Worm (Caenorhabditis elegans) whole organism, late embryonic: ENCODE data around the gene unc-112.

ENCODE experiments used
- C08G9.2 ChIP-seq: sonication (generic microtip); optimal IDR thresholded peaks from 2 replicates; lab custom pipeline; 2016; ENCODE audit warnings: mild to moderate bottlenecking, missing genetic modification characterization, moderate library complexity, missing compliant biosample characterization
- K09A11.1 ChIP-seq: sonication (generic microtip); optimal IDR thresholded peaks from 2 replicates; lab custom pipeline; 2017; ENCODE audit warnings: antibody characterized with exemption, mild to moderate bottlenecking, missing genetic modification characterization, missing compliant biosample characterization; ENCODE audit not compliant: insufficient read depth
- T23F11.4 ChIP-seq: fragments of 200-800 bp; sonication (Bioruptor generic); optimal IDR thresholded peaks from 2 replicates; lab custom pipeline; 2018; ENCODE audit warnings: mild to moderate bottlenecking, missing genetic modification characterization, missing compliant biosample characterization
- Y22D7AL.16 ChIP-seq: sonication (generic microtip); optimal IDR thresholded peaks from 2 replicates; lab custom pipeline; 2016; ENCODE audit warnings: missing genetic modification characterization, missing compliant biosample characterization
- ahr-1 ChIP-seq: sonication (generic microtip); optimal IDR thresholded peaks from 2 replicates; lab custom pipeline; 2016; ENCODE audit warnings: missing genetic modification characterization, missing compliant biosample characterization
- ama-1 ChIP-seq: fragments of 150-350 bp; optimal IDR thresholded peaks from 2 replicates; lab custom pipeline; 2014
- ceh-9 ChIP-seq: sonication (generic microtip); optimal IDR thresholded peaks from 2 replicates; lab custom pipeline; 2016; ENCODE audit warnings: mild to moderate bottlenecking, missing genetic modification characterization, inconsistent platforms, missing compliant biosample characterization
- che-1 ChIP-seq: sonication (generic microtip); optimal IDR thresholded peaks from 2 replicates; lab custom pipeline; 2016; ENCODE audit warnings: mild to moderate bottlenecking, missing genetic modification characterization, missing compliant biosample characterization
- dve-1 ChIP-seq: sonication (generic microtip); optimal IDR thresholded peaks from 2 replicates; lab custom pipeline; 2017; ENCODE audit warnings: antibody characterized with exemption, mild to moderate bottlenecking, missing genetic modification characterization, missing compliant biosample characterization
- elt-2 ChIP-seq: sonication (generic microtip); optimal IDR thresholded peaks from 2 replicates; lab custom pipeline; 2016; ENCODE audit warnings: missing genetic modification reagents, missing genetic modification characterization, missing compliant biosample characterization
- ets-4 ChIP-seq: sonication (generic microtip); optimal IDR thresholded peaks from 2 replicates; lab custom pipeline; 2016; ENCODE audit warnings: missing genetic modification characterization, missing compliant biosample characterization
- fax-1 ChIP-seq: sonication (generic microtip); optimal IDR thresholded peaks from 2 replicates; lab custom pipeline; 2016; ENCODE audit warnings: missing genotype, missing genetic modification characterization, missing compliant biosample characterization
- fkh-10 ChIP-seq: fragments of 150-350 bp; optimal IDR thresholded peaks from 2 replicates; lab custom pipeline; 2014; ENCODE audit warnings: missing biosample characterization, missing genetic modification reagents, missing genetic modification characterization
- gmeb-2 ChIP-seq: sonication (generic microtip); optimal IDR thresholded peaks from 2 replicates; lab custom pipeline; 2016; ENCODE audit warnings: missing genetic modification characterization, inconsistent platforms, missing compliant biosample characterization
- hlh-13 ChIP-seq: fragments of 200-800 bp; sonication (Bioruptor generic); optimal IDR thresholded peaks from 2 replicates; lab custom pipeline; 2018; ENCODE audit warnings: mild to moderate bottlenecking, missing genetic modification characterization, missing compliant biosample characterization
- hlh-15 ChIP-seq: sonication (generic microtip); optimal IDR thresholded peaks from 2 replicates; lab custom pipeline; 2016; ENCODE audit warnings: missing genetic modification characterization, missing compliant biosample characterization
- hlh-30 ChIP-seq: sonication (generic microtip); optimal IDR thresholded peaks from 2 replicates; lab custom pipeline; 2017; ENCODE audit warnings: antibody characterized with exemption, missing genetic modification characterization, missing compliant biosample characterization; ENCODE audit not compliant: insufficient read depth
- hlh-6 ChIP-seq: sonication (generic microtip); optimal IDR thresholded peaks from 2 replicates; lab custom pipeline; 2016; ENCODE audit warnings: missing genotype, missing genetic modification characterization, missing compliant biosample characterization
- hlh-8 ChIP-seq: sonication (generic microtip); optimal IDR thresholded peaks from 2 replicates; lab custom pipeline; 2016; ENCODE audit warnings: missing genotype, missing genetic modification characterization, missing compliant biosample characterization
- lin-11 ChIP-seq: fragments of 200-800 bp; sonication (Bioruptor generic); optimal IDR thresholded peaks from 2 replicates; lab custom pipeline; 2018; ENCODE audit warnings: mild to moderate bottlenecking, missing genetic modification characterization, missing compliant biosample characterization
- nfya-1 ChIP-seq: sonication (generic microtip); optimal IDR thresholded peaks from 2 replicates; lab custom pipeline; 2017; ENCODE audit warnings: missing genetic modification characterization, mild to moderate bottlenecking, missing compliant biosample characterization, antibody characterized with exemption, moderate library complexity
- nhr-11 ChIP-seq: fragments of 150-350 bp; optimal IDR thresholded peaks from 2 replicates; lab custom pipeline; 2014; ENCODE audit warnings: missing biosample characterization, missing genetic modification characterization
- odd-2 ChIP-seq: sonication (generic microtip); optimal IDR thresholded peaks from 2 replicates; lab custom pipeline; 2017; ENCODE audit warnings: antibody characterized with exemption, mild to moderate bottlenecking, missing genetic modification characterization, missing compliant biosample characterization
- pha-2 ChIP-seq: sonication (generic microtip); optimal IDR thresholded peaks from 2 replicates; lab custom pipeline; 2017; ENCODE audit warnings: mild to moderate bottlenecking, missing genetic modification characterization, missing compliant biosample characterization
- pha-4 ChIP-seq: fragments of 150-350 bp; optimal IDR thresholded peaks from 2 replicates; lab custom pipeline; 2018; ENCODE audit warnings: missing biosample characterization, missing genetic modification reagents, missing genetic modification characterization
- pqm-1 ChIP-seq: sonication (generic microtip); optimal IDR thresholded peaks from 2 replicates; lab custom pipeline; 2016; ENCODE audit warnings: missing genetic modification characterization, missing compliant biosample characterization
- pros-1 ChIP-seq: fragments of 150-350 bp; optimal IDR thresholded peaks from 2 replicates; lab custom pipeline; 2014; ENCODE audit warnings: missing biosample characterization, missing genetic modification reagents, missing genetic modification characterization
- ref-2 ChIP-seq: sonication (generic microtip); optimal IDR thresholded peaks from 2 replicates; lab custom pipeline; 2016; ENCODE audit warnings: missing genetic modification characterization, missing compliant biosample characterization
- sdc-2 ChIP-seq: sonication (generic microtip); optimal IDR thresholded peaks from 2 replicates; lab custom pipeline; 2016; ENCODE audit warnings: missing genotype, missing genetic modification characterization, missing compliant biosample characterization
- sox-2 ChIP-seq: fragments of 200-800 bp; sonication (Bioruptor generic); IDR thresholded peaks from 2 replicates; pipeline ENCODE4 v1.3.6; 2022; ENCODE audit warnings: missing genetic modification reagents, missing genetic modification characterization, missing compliant biosample characterization
- syd-9 ChIP-seq: sonication (generic microtip); optimal IDR thresholded peaks from 2 replicates; lab custom pipeline; 2016; ENCODE audit warnings: mild to moderate bottlenecking, missing genetic modification characterization, moderate library complexity, missing compliant biosample characterization
- tbx-7 ChIP-seq: sonication (generic microtip); optimal IDR thresholded peaks from 2 replicates; lab custom pipeline; 2016; ENCODE audit warnings: missing genotype, missing genetic modification characterization, missing compliant biosample characterization
- ttx-3 ChIP-seq: sonication (generic microtip); optimal IDR thresholded peaks from 2 replicates; lab custom pipeline; 2016; ENCODE audit warnings: missing genetic modification reagents, missing genetic modification characterization, missing compliant biosample characterization
- unc-3 ChIP-seq, 2 experiments: fragments of 200-800 bp in 1 of 2; sonication (Bioruptor generic) in 1 of 2; sonication (generic microtip) in 1 of 2; conservative IDR thresholded peaks in 1 of 2; optimal IDR thresholded peaks in 1 of 2; 2 replicates each; pipeline versions ENCODE4 v1.3.6 to Lab custom; 2016 to 2022; ENCODE audit warnings: missing compliant biosample characterization in 2 of 2, missing genetic modification characterization in 2 of 2, missing genetic modification reagents in 1 of 2
- unc-86 ChIP-seq: sonication (generic microtip); optimal IDR thresholded peaks from 2 replicates; lab custom pipeline; 2016; ENCODE audit warnings: missing genetic modification characterization, missing compliant biosample characterization
- zip-5 ChIP-seq: sonication (generic microtip); optimal IDR thresholded peaks from 2 replicates; lab custom pipeline; 2016; ENCODE audit warnings: missing genetic modification characterization, missing compliant biosample characterization

The unc-112 gene

DNA sequence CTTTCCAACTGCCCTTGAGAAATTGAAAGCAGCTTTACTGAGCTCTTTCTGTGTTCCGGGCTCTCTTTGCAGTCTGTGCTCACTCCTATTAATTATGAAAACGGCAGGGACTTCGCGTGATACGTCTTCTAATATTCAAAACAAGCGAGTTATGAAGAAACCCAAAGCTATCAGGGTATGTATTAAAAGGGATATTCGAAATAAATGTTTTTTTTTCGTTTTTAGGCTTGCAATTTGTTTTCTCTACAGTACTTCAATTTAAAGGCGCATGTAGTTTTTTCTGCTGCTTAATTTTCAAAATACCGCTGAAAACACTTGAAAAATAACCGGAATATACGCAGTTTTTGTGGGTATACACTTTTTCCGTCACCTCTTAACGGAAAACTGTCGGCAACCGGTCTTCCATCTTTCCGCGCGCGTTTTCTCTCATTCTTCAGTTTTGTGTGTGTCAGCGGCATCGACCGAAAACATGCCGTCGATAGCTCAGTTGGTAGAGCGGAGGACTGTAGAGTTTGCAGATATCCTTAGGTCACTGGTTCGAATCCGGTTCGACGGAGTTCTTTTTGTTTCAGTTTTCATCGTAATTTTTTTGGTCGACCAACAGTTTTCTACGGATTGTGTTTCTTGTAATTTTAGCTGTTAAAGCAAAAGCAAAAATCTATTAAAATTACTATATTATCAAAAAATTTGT is 7.2 kb downstream of the unc-112 start, which contains the start of gene gasr-8 (continued):
- TF ChIP-seq elt-2 (tag; lab: Kevin White, UChicago) (peak; percentile 57), odd-2 (no peak), pros-1 (tag; lab: Kevin White, UChicago) (no peak), pha-4 (tag; lab: Kevin White, UChicago) (no peak), gmeb-2 (tag; lab: Kevin White, UChicago) (peak; percentile 57), Y22D7AL.16 (no peak), T23F11.4 (GFP tag; lab: Kevin White, UChicago) (no peak), sdc-2 (tag; lab: Kevin White, UChicago) (no peak), fkh-10 (GFP tag; lab: Kevin White, UChicago) (no peak), ama-1 (lab: Kevin White, UChicago) (no peak), hlh-15 (peak; percentile 36), dve-1 (tag; lab: Kevin White, UChicago) (no peak), lin-11 (tag; lab: Kevin White, UChicago) (no peak), ttx-3 (tag; lab: Kevin White, UChicago) (no peak), ets-4 (tag; lab: Kevin White, UChicago) (no peak), hlh-30 (no peak), hlh-13 (GFP tag; lab: Kevin White, UChicago) (no peak), pqm-1 (tag; lab: Kevin White, UChicago) (no peak), nhr-11 (tag; lab: Kevin White, UChicago) (no peak), ceh-9 (tag; lab: Kevin White, UChicago) (no peak), sox-2 (GFP tag; lab: Robert Waterston, UW) (no peak), pha-2 (tag; lab: Kevin White, UChicago) (no peak), fax-1 (tag; lab: Kevin White, UChicago) (peak; percentile 15), K09A11.1 (tag; lab: Kevin White, UChicago) (no peak), syd-9 (tag; lab: Kevin White, UChicago) (no peak), hlh-8 (no peak), che-1 (tag; lab: Kevin White, UChicago) (peak; percentile 57), tbx-7 (tag; lab: Kevin White, UChicago) (no peak), C08G9.2 (peak; percentile 24), zip-5 (tag; lab: Kevin White, UChicago) (no peak), unc-86 (no peak)

DNA sequence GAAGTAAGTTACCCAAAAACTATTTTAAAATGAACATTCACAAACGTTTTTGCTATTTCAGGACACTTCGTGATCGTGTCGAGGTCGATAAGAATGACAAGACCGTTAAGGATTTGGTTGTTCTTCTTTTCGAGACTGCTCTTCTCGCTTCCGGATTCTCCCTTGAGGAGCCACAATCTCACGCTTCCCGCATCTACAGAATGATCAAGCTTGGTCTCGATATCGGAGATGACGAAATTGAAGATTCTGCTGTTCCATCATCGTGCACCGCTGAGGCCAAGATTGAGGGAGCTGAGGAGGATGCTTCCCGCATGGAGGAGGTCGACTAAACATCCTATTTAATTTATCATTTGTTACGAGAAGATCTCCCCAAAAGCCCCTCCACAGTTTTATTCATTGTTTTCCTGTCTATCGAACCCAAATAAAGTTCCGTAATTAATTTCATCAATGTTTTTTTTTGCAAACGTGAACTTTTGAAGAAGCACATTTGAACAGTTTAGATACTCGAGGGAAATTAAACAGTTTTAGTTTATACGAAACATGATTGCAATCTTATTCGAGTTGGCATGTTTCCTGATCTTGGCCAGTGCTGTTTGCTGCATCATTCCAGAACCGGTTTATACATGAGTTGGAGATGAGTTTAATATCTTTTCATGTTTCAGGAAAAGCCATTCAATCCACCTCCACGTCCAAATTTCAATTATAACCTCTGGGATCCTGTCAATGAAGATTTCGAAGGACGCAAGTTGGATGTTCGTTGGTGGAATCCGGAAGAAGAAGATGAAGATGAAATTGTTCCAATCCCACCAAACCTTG is 8.1 kb downstream of the unc-112 start, which contains the start of gene C47E8.11:
Gene C47E8.11, plus strand, starts transcription at position 520 of the 816 bp plus-strand sequence.
- peak; percentile 12 for TF ChIP-seq nfya-1
- TF ChIP-seq hlh-8, result no peak

DNA sequence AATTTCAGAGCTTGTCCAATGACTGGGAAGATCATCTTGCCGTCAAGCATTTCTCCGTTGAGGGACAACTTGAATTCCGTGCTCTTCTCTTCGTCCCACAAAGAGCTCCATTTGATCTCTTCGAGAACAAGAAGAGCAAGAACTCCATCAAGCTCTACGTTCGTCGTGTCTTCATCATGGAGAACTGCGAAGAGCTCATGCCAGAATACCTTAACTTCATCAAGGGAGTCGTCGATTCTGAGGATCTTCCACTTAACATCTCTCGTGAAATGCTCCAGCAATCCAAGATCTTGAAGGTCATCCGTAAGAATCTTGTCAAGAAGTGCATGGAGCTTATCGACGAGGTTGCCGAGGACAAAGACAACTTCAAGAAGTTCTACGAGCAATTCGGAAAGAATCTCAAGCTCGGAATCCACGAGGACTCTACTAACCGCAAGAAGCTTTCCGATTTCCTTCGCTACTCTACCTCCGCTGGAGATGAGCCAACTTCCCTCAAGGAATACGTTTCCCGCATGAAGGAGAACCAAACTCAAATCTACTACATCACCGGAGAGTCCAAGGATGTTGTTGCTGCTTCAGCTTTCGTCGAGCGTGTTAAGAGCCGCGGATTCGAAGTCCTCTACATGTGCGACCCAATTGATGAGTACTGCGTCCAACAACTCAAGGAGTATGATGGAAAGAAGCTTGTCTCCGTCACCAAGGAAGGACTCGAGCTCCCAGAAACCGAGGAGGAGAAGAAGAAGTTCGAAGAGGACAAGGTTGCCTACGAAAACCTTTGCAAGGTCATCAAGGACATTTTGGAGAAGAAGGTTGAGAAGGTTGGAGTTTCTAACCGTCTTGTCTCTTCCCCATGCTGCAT is 9.1 kb downstream of the unc-112 start:
- TF ChIP-seq ref-2 (no peak), ahr-1 (tag; lab: Kevin White, UChicago) (no peak), T23F11.4 (GFP tag; lab: Kevin White, UChicago) (peak; percentile 2), hlh-6 (tag; lab: Kevin White, UChicago) (no peak), unc-3 (GFP tag; conservative IDR thresholded peaks at IDR 0.05; lab: Robert Waterston, UW) (no peak), unc-3 (tag; optimal IDR thresholded peaks at IDR 0.05; lab: Kevin White, UChicago) (no peak)
